Worm (Caenorhabditis elegans) whole organism, L3 larva: Measurements from ENCODE around the gene elmd-1.
A peak's percentile ranks its signal among the peaks of the same experiment; 100 is the strongest.

ENCODE experiments used
- R02D3.7 ChIP-seq: fragments of 150-350 bp; optimal IDR thresholded peaks from 2 replicates; lab custom pipeline; 2014; ENCODE audit warnings: missing biosample characterization, missing genetic modification characterization
- ZK546.5 ChIP-seq: sonication (generic microtip); optimal IDR thresholded peaks from 2 replicates; lab custom pipeline; 2017; ENCODE audit warnings: missing biosample characterization, missing genetic modification characterization
- aly-2 ChIP-seq: fragments of 150-350 bp; optimal IDR thresholded peaks from 2 replicates; lab custom pipeline; 2014; ENCODE audit warnings: missing biosample characterization, missing genetic modification characterization
- ama-1 ChIP-seq: fragments of 150-350 bp; optimal IDR thresholded peaks from 2 replicates; lab custom pipeline; 2018
- ceh-28 ChIP-seq: fragments of 150-350 bp; optimal IDR thresholded peaks from 2 replicates; lab custom pipeline; 2014; ENCODE audit warnings: missing biosample characterization, missing genetic modification reagents, missing genetic modification characterization
- daf-12 ChIP-seq: fragments of 150-350 bp; optimal IDR thresholded peaks from 2 replicates; lab custom pipeline; 2014; ENCODE audit warnings: missing biosample characterization, missing genetic modification reagents, missing genetic modification characterization
- egl-27 ChIP-seq: sonication (generic microtip); optimal IDR thresholded peaks from 4 replicates; lab custom pipeline; 2017; ENCODE audit warnings: missing biosample characterization, missing genetic modification reagents, missing genetic modification characterization
- egl-5 ChIP-seq: fragments of 150-350 bp; optimal IDR thresholded peaks from 2 replicates; lab custom pipeline; 2017; ENCODE audit warnings: missing biosample characterization, missing genetic modification reagents, missing genetic modification characterization, inconsistent platforms
- elt-1 ChIP-seq: fragments of 150-350 bp; optimal IDR thresholded peaks from 2 replicates; lab custom pipeline; 2014; ENCODE audit warnings: missing biosample characterization, missing genetic modification characterization
- elt-2 ChIP-seq: sonication (generic microtip); optimal IDR thresholded peaks from 2 replicates; lab custom pipeline; 2016; ENCODE audit warnings: missing genetic modification reagents, mild to moderate bottlenecking, missing genetic modification characterization, missing compliant biosample characterization
- elt-3 ChIP-seq, 3 experiments: fragments of 150-350 bp in 1 of 3; sonication (generic microtip) in 2 of 3; optimal IDR thresholded peaks; 2 replicates in 2 of 3; 4 replicates in 1 of 3; lab custom pipeline; 2014 to 2017; ENCODE audit warnings: missing biosample characterization in 3 of 3, missing genetic modification characterization in 3 of 3
- eor-1 ChIP-seq, 2 experiments: fragments of 150-350 bp; optimal IDR thresholded peaks; 2 replicates each; lab custom pipeline; 2014 to 2018; ENCODE audit warnings: missing biosample characterization in 2 of 2, missing genetic modification characterization in 2 of 2
- fkh-10 ChIP-seq: sonication (generic microtip); optimal IDR thresholded peaks from 2 replicates; lab custom pipeline; 2017; ENCODE audit warnings: missing biosample characterization, missing genetic modification reagents, missing genetic modification characterization
- fkh-2 ChIP-seq: fragments of 150-350 bp; optimal IDR thresholded peaks from 2 replicates; lab custom pipeline; 2014; ENCODE audit warnings: missing biosample characterization, missing genetic modification reagents, missing genetic modification characterization
- fos-1 ChIP-seq: fragments of 150-350 bp; optimal IDR thresholded peaks from 2 replicates; lab custom pipeline; 2014; ENCODE audit warnings: missing biosample characterization, missing genetic modification characterization
- lsy-12 ChIP-seq: sonication (generic microtip); optimal IDR thresholded peaks from 2 replicates; lab custom pipeline; 2016; ENCODE audit warnings: mild to moderate bottlenecking, missing genetic modification characterization, missing compliant biosample characterization
- mdl-1 ChIP-seq: fragments of 150-350 bp; optimal IDR thresholded peaks from 2 replicates; lab custom pipeline; 2014; ENCODE audit warnings: missing biosample characterization, missing genetic modification characterization
- mml-1 ChIP-seq: fragments of 150-350 bp; sonication (generic microtip); optimal IDR thresholded peaks from 3 replicates; lab custom pipeline; 2014; ENCODE audit warnings: missing biosample characterization, missing genetic modification characterization
- nfya-1 ChIP-seq: sonication (generic microtip); optimal IDR thresholded peaks from 2 replicates; lab custom pipeline; 2017; ENCODE audit warnings: missing genetic modification characterization, mild to moderate bottlenecking, missing compliant biosample characterization, antibody characterized with exemption, moderate library complexity; ENCODE audit not compliant: insufficient read depth
- nhr-11 ChIP-seq: fragments of 150-350 bp; optimal IDR thresholded peaks from 2 replicates; lab custom pipeline; 2014; ENCODE audit warnings: missing biosample characterization, missing genetic modification characterization
- nhr-23 ChIP-seq: fragments of 150-350 bp; optimal IDR thresholded peaks from 2 replicates; lab custom pipeline; 2014; ENCODE audit warnings: missing biosample characterization, missing genetic modification reagents, missing genetic modification characterization
- nhr-237 ChIP-seq: fragments of 150-350 bp; optimal IDR thresholded peaks from 2 replicates; lab custom pipeline; 2014; ENCODE audit warnings: missing biosample characterization, missing genetic modification characterization
- nhr-25 ChIP-seq: sonication (generic microtip); optimal IDR thresholded peaks from 2 replicates; lab custom pipeline; 2017; ENCODE audit warnings: missing biosample characterization, missing genetic modification characterization
- nhr-28 ChIP-seq: fragments of 150-350 bp; optimal IDR thresholded peaks from 2 replicates; lab custom pipeline; 2014; ENCODE audit warnings: missing biosample characterization, missing genetic modification characterization
- nhr-43 ChIP-seq: sonication (generic microtip); optimal IDR thresholded peaks from 2 replicates; lab custom pipeline; 2016; ENCODE audit warnings: mild to moderate bottlenecking, missing genetic modification characterization, missing compliant biosample characterization; ENCODE audit not compliant: poor library complexity, severe bottlenecking
- nhr-77 ChIP-seq: fragments of 150-350 bp; optimal IDR thresholded peaks from 2 replicates; lab custom pipeline; 2014; ENCODE audit warnings: missing biosample characterization, missing genetic modification characterization
- pha-4 ChIP-seq: fragments of 150-350 bp; optimal IDR thresholded peaks from 2 replicates; lab custom pipeline; 2014; ENCODE audit warnings: missing biosample characterization, missing genetic modification reagents, missing genetic modification characterization
- pqm-1 ChIP-seq: fragments of 150-350 bp; optimal IDR thresholded peaks from 2 replicates; lab custom pipeline; 2017; ENCODE audit warnings: missing biosample characterization, missing genetic modification characterization, inconsistent platforms
- skn-1 ChIP-seq: fragments of 150-350 bp; optimal IDR thresholded peaks from 2 replicates; lab custom pipeline; 2014; ENCODE audit warnings: missing biosample characterization, missing genetic modification characterization
- tbx-2 ChIP-seq: sonication (generic microtip); optimal IDR thresholded peaks from 2 replicates; lab custom pipeline; 2016; ENCODE audit warnings: mild to moderate bottlenecking, missing genetic modification characterization, missing compliant biosample characterization
- unc-62 ChIP-seq: fragments of 150-350 bp; sonication (generic microtip); optimal IDR thresholded peaks from 4 replicates; lab custom pipeline; 2014; ENCODE audit warnings: missing biosample characterization, missing genetic modification reagents, missing genetic modification characterization
- zag-1 ChIP-seq: fragments of 150-350 bp; optimal IDR thresholded peaks from 2 replicates; lab custom pipeline; 2014; ENCODE audit warnings: missing biosample characterization, missing genetic modification characterization
- ztf-4 ChIP-seq: fragments of 150-350 bp; optimal IDR thresholded peaks from 2 replicates; lab custom pipeline; 2014; ENCODE audit warnings: missing biosample characterization, missing genetic modification characterization

elmd-1 gene

ce11 chrIII:3425438-3425837 lies 35.7 kb downstream of the elmd-1 start, which contains the start of gene metl-18:
Gene metl-18, plus strand, starts transcription at chrIII:3425738.
- no peak for TF ChIP-seq nhr-77 (tag; lab: Kevin White, UChicago)
- no peak for TF ChIP-seq pha-4 (tag; lab: Kevin White, UChicago)
- TF ChIP-seq nhr-28 (tag; lab: Kevin White, UChicago): no peak
- no peak for TF ChIP-seq pqm-1 (tag; lab: Kevin White, UChicago)
- TF ChIP-seq mml-1 (tag; lab: Kevin White, UChicago): no peak
- no peak for TF ChIP-seq egl-5 (tag; lab: Kevin White, UChicago)
- no peak for TF ChIP-seq ama-1 (lab: Kevin White, UChicago)
- TF ChIP-seq ztf-4 (tag; lab: Kevin White, UChicago): no peak
- TF ChIP-seq nhr-11: no peak
- no peak for TF ChIP-seq zag-1 (tag; lab: Kevin White, UChicago)

ce11 chrIII:3426741-3427140 lies 37.0 kb downstream of the elmd-1 start:
- TF ChIP-seq nhr-43 (tag; lab: Kevin White, UChicago) (no peak), pha-4 (tag; lab: Kevin White, UChicago) (no peak), nfya-1 (tag; lab: Kevin White, UChicago) (peak; percentile 12), elt-2 (tag; lab: Kevin White, UChicago) (peak; percentile 2), R02D3.7 (tag; lab: Kevin White, UChicago) (no peak), nhr-237 (tag; lab: Kevin White, UChicago) (no peak)

- TF ChIP-seq daf-12 (tag; lab: Kevin White, UChicago) (no peak), aly-2 (tag; lab: Kevin White, UChicago) (no peak), tbx-2 (tag; lab: Kevin White, UChicago) (no peak), eor-1 (tag; optimal IDR thresholded peaks at IDR 0.05; lab: Kevin White, UChicago) (no peak), nhr-11 (no peak), nhr-25 (no peak), fkh-2 (no peak), ceh-28 (no peak), ZK546.5 (tag; lab: Kevin White, UChicago) (no peak), elt-2 (tag; lab: Kevin White, UChicago) (no peak), egl-27 (tag; lab: Kevin White, UChicago) (no peak), mdl-1 (no peak), nhr-23 (tag; lab: Kevin White, UChicago) (no peak), elt-3 (tag; optimal IDR thresholded peaks at IDR 0.05; lab: Kevin White, UChicago) (no peak), lsy-12 (tag; lab: Kevin White, UChicago) (no peak), ama-1 (lab: Kevin White, UChicago) (no peak), nhr-237 (tag; lab: Kevin White, UChicago) (no peak), unc-62 (GFP tag; lab: Kevin White, UChicago) (no peak), skn-1 (no peak), R02D3.7 (tag; lab: Kevin White, UChicago) (no peak)
These were observed 38.9 kb downstream of the elmd-1 start for ce11 chrIII:3428574-3428973.

- TF ChIP-seq ceh-28 (peak; percentile 76), elt-2 (tag; lab: Kevin White, UChicago) (no peak)
These were observed 40.0 kb downstream of the elmd-1 start for ce11 chrIII:3429761-3430160.

ce11 chrIII:3430667-3431066 lies 40.9 kb downstream of the elmd-1 start:
- TF ChIP-seq nhr-237 (tag; lab: Kevin White, UChicago) (no peak), mdl-1 (no peak), elt-1 (tag; lab: Kevin White, UChicago) (no peak), nhr-11 (no peak), ceh-28 (peak; percentile 67), fkh-10 (no peak), tbx-2 (tag; lab: Kevin White, UChicago) (no peak), daf-12 (tag; lab: Kevin White, UChicago) (no peak)

ce11 chrIII:3431385-3431784 lies 41.7 kb downstream of the elmd-1 start, which contains the start of gene K01A11.1:
Gene K01A11.1, minus strand, starts transcription at chrIII:3431485.
- TF ChIP-seq mdl-1: no peak
- TF ChIP-seq nhr-77 (tag; lab: Kevin White, UChicago): no peak
- TF ChIP-seq fkh-2: no peak
- no peak for TF ChIP-seq elt-2 (tag; lab: Kevin White, UChicago)
- no peak for TF ChIP-seq nhr-43 (tag; lab: Kevin White, UChicago)
- no peak for TF ChIP-seq fos-1
- no peak for TF ChIP-seq pha-4 (tag; lab: Kevin White, UChicago)
- TF ChIP-seq lsy-12 (tag; lab: Kevin White, UChicago): no peak
